Worm (Caenorhabditis elegans): ENCODE data around the gene fbxa-144.

fbxa-144 gene

DNA sequence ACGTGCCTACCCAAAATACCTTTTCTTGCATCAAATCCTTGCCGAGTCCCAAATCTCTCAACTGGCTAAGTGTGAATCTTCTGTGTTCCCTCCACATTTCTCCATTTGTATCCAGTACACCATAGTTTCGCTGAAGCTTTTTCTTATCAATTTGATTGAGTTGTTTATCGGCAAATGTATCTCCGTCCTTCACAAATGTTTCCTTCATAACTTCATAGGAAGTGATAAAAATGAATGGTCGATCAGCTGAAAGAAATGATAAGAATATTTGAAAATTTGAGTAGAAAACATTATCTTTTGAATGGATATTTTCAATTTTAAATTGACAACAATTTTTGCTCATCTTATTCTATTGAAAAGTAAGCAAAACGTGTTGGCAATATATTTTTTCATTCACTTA lies 42.6 kb upstream of the fbxa-144 start:
- TF ChIP-seq nhr-80 (tag; optimal IDR thresholded peaks at IDR 0.05) (peak; percentile 32), nhr-27 (tag; optimal IDR thresholded peaks at IDR 0.05) (no peak)

DNA sequence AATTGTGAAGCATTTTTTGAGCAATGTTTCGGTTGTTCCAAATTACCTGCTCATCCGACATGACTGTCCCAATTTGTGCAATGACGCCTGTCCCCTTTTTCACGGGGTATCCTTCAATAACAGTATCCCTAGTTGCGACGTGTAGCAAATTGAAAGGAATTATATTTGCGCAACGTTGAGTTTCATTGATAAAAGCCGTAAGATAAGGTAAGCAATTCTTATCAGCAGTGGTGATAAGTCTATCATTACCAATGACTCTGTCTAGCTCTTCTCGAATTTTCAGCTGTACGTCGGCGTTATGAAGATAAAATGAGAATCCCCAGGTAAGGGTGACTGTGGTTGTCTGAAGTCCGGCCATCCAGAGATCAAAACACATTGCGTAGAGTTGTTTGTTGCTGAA lies 41.5 kb upstream of the fbxa-144 start:
- TF ChIP-seq gei-17 (GFP tag; optimal IDR thresholded peaks at IDR 0.05) (no peak), F55B11.4 (tag; optimal IDR thresholded peaks at IDR 0.05; ENCODE audit: borderline replicate concordance, insufficient read depth) (no peak), C06A6.2 (GFP tag; conservative IDR thresholded peaks at IDR 0.05) (no peak), fkh-3 (tag; optimal IDR thresholded peaks at IDR 0.05) (no peak), B0019.2 (GFP tag; conservative IDR thresholded peaks at IDR 0.05) (no peak), unc-62 (GFP tag; optimal IDR thresholded peaks at IDR 0.05) (no peak), let-607 (tag; optimal IDR thresholded peaks at IDR 0.05) (no peak), ztf-25 (GFP tag; IDR thresholded peaks at IDR 0.05) (no peak), B0035.1 (tag; optimal IDR thresholded peaks at IDR 0.05) (no peak), ceh-27 (GFP tag; optimal IDR thresholded peaks at IDR 0.05) (no peak), Y53F4B.3 (GFP tag; IDR thresholded peaks at IDR 0.05) (no peak), hmg-1.2 (GFP tag; IDR thresholded peaks at IDR 0.05) (no peak)

DNA sequence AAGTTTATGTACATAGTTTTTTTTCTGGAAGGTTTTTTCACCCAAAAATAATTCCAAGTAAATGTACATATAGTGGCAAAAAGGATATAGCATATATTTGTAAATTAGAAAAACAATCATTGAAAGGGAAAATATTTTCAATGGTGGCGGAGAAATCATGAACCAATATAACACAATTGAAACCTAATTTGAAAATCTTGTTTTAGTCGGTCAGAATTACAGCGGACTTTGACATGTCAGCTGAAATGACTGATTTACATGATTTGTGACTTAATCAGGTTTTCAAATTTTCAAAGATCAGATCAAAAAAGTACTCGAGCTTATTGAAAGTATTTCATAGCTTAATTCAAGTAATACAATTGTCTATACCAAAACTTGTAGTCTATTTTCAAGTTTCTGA lies 39.1 kb upstream of the fbxa-144 start, which contains the start of gene K05D4.9:
Gene K05D4.9, minus strand, starts transcription at position 101 of the 400 bp plus-strand sequence.
- TF ChIP-seq dpff-1 (tag; optimal IDR thresholded peaks at IDR 0.05) = no peak
- no peak for TF ChIP-seq madf-8 (GFP tag; conservative IDR thresholded peaks at IDR 0.05)
- TF ChIP-seq egrh-3 (GFP tag; IDR thresholded peaks at IDR 0.05) = no peak
- TF ChIP-seq repo-1 (tag; optimal IDR thresholded peaks at IDR 0.05) = no peak
- no peak for TF ChIP-seq mxl-1 (tag; optimal IDR thresholded peaks at IDR 0.05)
- TF ChIP-seq snpc-1.3 (tag; optimal IDR thresholded peaks at IDR 0.05; ENCODE audit: insufficient read depth) = no peak
- no peak for TF ChIP-seq Y79H2A.3 (GFP tag; conservative IDR thresholded peaks at IDR 0.05)
- TF ChIP-seq xnd-1 (tag; optimal IDR thresholded peaks at IDR 0.05) = no peak
- no peak for TF ChIP-seq F57A8.1 (GFP tag; optimal IDR thresholded peaks at IDR 0.05)
- TF ChIP-seq sdz-38 (tag; optimal IDR thresholded peaks at IDR 0.05) = no peak
- TF ChIP-seq F37B4.10 (GFP tag; IDR thresholded peaks at IDR 0.05) = no peak
- no peak for TF ChIP-seq ets-4 (GFP tag; optimal IDR thresholded peaks at IDR 0.05)
- TF ChIP-seq ztf-22 (GFP tag; optimal IDR thresholded peaks at IDR 0.05) = no peak
- TF ChIP-seq F33H1.4 (GFP tag; IDR thresholded peaks at IDR 0.05) = no peak
- TF ChIP-seq C17E4.6 (GFP tag; IDR thresholded peaks at IDR 0.05) = no peak
- TF ChIP-seq nhr-80 (tag; optimal IDR thresholded peaks at IDR 0.05) = no peak
- no peak for TF ChIP-seq ceh-79 (tag; optimal IDR thresholded peaks at IDR 0.05)
- TF ChIP-seq ZK185.1 (tag; optimal IDR thresholded peaks at IDR 0.05; ENCODE audit: poor library complexity, severe bottlenecking) = no peak
- TF ChIP-seq akir-1 (GFP tag; optimal IDR thresholded peaks at IDR 0.05) = no peak
- no peak for TF ChIP-seq dox-1 (GFP tag; IDR thresholded peaks at IDR 0.05)

DNA sequence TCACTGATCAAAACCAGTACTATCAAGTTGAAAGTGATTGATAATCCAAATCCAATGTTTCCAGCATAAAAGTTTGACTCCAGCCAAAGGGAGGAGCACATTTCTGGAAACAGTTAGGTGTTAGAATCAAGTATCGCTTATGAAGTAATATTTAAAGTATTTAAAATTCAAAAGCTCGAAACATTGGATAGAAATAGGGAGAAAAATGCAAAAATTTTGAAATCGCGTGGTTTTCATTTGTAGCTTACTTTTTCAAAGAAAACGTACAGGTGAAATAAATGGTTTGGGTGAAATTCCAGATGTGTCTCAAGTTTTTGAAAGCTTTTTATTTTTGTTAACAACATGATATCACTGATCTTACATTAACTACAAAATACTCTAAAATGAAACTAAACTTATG lies 36.4 kb upstream of the fbxa-144 start, which contains the start of gene str-111:
Gene str-111, minus strand, starts transcription at position 101 of the 400 bp plus-strand sequence.
- TF ChIP-seq T07F8.4 (tag; optimal IDR thresholded peaks at IDR 0.05) (no peak), chd-7 (tag; optimal IDR thresholded peaks at IDR 0.05) (no peak), unc-130 (GFP tag; optimal IDR thresholded peaks at IDR 0.05) (no peak), F57C9.4 (tag; optimal IDR thresholded peaks at IDR 0.05) (no peak), ztf-26 (tag; optimal IDR thresholded peaks at IDR 0.05) (no peak)

All from whole organism, young adult.